Worm (Caenorhabditis elegans): ENCODE results near the gene C17B7.12.

The C17B7.12 gene

DNA sequence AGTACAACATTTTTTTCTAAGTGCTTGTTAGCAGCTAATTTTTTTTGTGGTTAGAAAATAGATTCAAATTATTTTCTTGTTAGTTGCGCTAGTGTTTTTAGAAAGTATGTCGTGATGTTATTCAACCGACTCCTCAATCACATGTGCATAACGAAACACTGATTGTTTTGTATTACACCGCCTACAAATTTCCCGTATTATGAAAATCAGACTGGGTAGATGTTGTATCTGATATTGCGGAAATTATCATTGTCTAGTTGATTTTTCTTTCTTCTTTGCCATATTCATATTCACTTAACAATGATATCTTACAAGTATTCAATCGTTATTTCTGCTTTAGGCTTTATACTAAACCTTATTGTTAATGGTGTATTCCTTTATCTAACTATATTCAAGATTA is 1.8 kb upstream of the C17B7.12 start, which contains the start of gene str-63:
str-63 (plus strand) TSS at position 301 of the 400 bp plus-strand sequence.
- TF ChIP-seq ztf-25 (GFP tag; IDR thresholded peaks at IDR 0.05) (no peak), him-1 (tag; optimal IDR thresholded peaks at IDR 0.05) (no peak), F52B5.7 (tag; optimal IDR thresholded peaks at IDR 0.05) (no peak), sdz-38 (tag; optimal IDR thresholded peaks at IDR 0.05) (no peak), C17E4.6 (GFP tag; IDR thresholded peaks at IDR 0.05) (no peak), let-607 (tag; optimal IDR thresholded peaks at IDR 0.05) (no peak), attf-5 (GFP tag; optimal IDR thresholded peaks at IDR 0.05) (no peak), ceh-58 (GFP tag; IDR thresholded peaks at IDR 0.05) (no peak), bed-2 (GFP tag; IDR thresholded peaks at IDR 0.05) (no peak), F37B4.10 (GFP tag; IDR thresholded peaks at IDR 0.05) (no peak), ceh-79 (tag; optimal IDR thresholded peaks at IDR 0.05) (no peak), rec-8 (tag; optimal IDR thresholded peaks at IDR 0.05) (no peak), B0261.1 (tag; optimal IDR thresholded peaks at IDR 0.05) (no peak), fkh-3 (tag; optimal IDR thresholded peaks at IDR 0.05) (no peak), F57A8.1 (GFP tag; optimal IDR thresholded peaks at IDR 0.05) (no peak), rpc-1 (optimal IDR thresholded peaks at IDR 0.05) (no peak), rpc-1 (tag; optimal IDR thresholded peaks at IDR 0.05) (no peak), F57C9.4 (tag; optimal IDR thresholded peaks at IDR 0.05) (no peak)

DNA sequence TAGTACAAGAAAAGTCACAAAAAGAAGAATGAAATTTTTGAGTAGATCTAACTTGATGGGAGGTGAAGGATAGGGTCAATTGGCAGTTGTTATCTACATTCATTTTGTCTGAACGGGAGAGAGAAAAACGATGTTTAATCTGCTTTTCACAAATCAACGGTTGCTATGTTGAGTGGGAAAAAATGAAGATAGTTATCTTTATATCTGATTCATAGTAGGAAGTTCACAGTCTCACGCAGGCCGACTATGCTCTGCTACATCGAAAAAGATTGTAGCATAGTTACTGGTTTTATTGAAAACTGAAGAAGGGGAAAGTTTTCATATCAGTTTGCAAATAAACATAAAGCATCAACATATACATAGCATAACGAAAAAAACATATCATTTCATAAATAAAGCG is 2.5 kb downstream of the C17B7.12 start:
- TF ChIP-seq aptf-3 (GFP tag; IDR thresholded peaks at IDR 0.05): no peak
- TF ChIP-seq gei-17 (GFP tag; optimal IDR thresholded peaks at IDR 0.05): no peak
- no peak for TF ChIP-seq F49E8.2 (tag; optimal IDR thresholded peaks at IDR 0.05; ENCODE audit: insufficient read depth)
- no peak for TF ChIP-seq D2030.7 (GFP tag; IDR thresholded peaks at IDR 0.05)
- TF ChIP-seq F57C9.4 (tag; optimal IDR thresholded peaks at IDR 0.05): no peak
- no peak for TF ChIP-seq F39B2.1 (GFP tag; IDR thresholded peaks at IDR 0.05)
- no peak for TF ChIP-seq T07F8.4 (tag; optimal IDR thresholded peaks at IDR 0.05)
- TF ChIP-seq lsl-1 (GFP tag; optimal IDR thresholded peaks at IDR 0.05): no peak
- TF ChIP-seq lin-54 (GFP tag; optimal IDR thresholded peaks at IDR 0.05): no peak
- no peak for TF ChIP-seq F57A8.1 (GFP tag; optimal IDR thresholded peaks at IDR 0.05)
- TF ChIP-seq hmg-20 (GFP tag; IDR thresholded peaks at IDR 0.05): no peak
- TF ChIP-seq F37B4.10 (GFP tag; IDR thresholded peaks at IDR 0.05): no peak
- no peak for TF ChIP-seq madf-10 (tag; optimal IDR thresholded peaks at IDR 0.05)
- TF ChIP-seq cebp-1 (GFP tag; IDR thresholded peaks at IDR 0.05): no peak
- TF ChIP-seq cebp-1 (tag; optimal IDR thresholded peaks at IDR 0.05): no peak
- no peak for TF ChIP-seq nfya-1 (tag; optimal IDR thresholded peaks at IDR 0.05; ENCODE audit: borderline replicate concordance, insufficient read depth)
- no peak for TF ChIP-seq ztf-28 (GFP tag; IDR thresholded peaks at IDR 0.05)
- TF ChIP-seq F22D6.2 (tag; optimal IDR thresholded peaks at IDR 0.05): no peak
- TF ChIP-seq mxl-1 (tag; optimal IDR thresholded peaks at IDR 0.05): no peak
- TF ChIP-seq lir-1 (GFP tag; conservative IDR thresholded peaks at IDR 0.05): no peak
- no peak for TF ChIP-seq fkh-3 (tag; optimal IDR thresholded peaks at IDR 0.05)

DNA sequence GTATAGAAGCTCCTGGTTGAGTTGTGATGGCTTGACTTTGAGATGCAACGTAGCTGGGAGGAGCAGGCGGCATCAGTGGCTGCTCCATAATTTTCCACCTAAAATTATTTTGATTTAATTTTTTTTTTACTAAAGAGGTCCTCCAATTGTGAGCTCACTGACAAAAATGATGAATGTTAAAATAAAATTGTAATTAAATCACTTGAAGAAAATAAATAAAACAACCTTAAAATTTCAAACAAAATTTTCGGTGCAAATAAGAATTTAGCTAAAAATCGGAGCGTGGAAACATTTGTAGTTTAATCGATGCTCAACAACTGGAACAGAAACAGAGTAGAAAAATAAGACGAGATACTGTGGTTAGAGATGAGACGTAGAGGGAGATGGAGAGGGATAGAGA is 4.1 kb downstream of the C17B7.12 start, which contains the start of gene scrm-3:
scrm-3 (minus strand) TSS at position 101 of the 400 bp plus-strand sequence.
- TF ChIP-seq hmg-1.2 (GFP tag; IDR thresholded peaks at IDR 0.05) (peak; percentile 37; the same call in 1 of the 2 replicates), madf-3 (GFP tag; IDR thresholded peaks at IDR 0.05) (no peak)

All from whole organism, young adult.